Fruit fly (Drosophila melanogaster) whole organism, wandering third instar larva: ENCODE measurements around the gene Gyc89Db.
A peak's percentile ranks its signal among the peaks of the same experiment; 100 is the strongest.

ENCODE experiments used
- Abd-B ChIP-seq: fragments of >200 bp; optimal IDR thresholded peaks from 2 replicates; lab custom pipeline; 2017; ENCODE audit warnings: missing biosample characterization, missing genetic modification characterization
- CG32264 ChIP-seq: fragments of 200-800 bp; sonication (Bioruptor generic); optimal IDR thresholded peaks from 2 replicates; lab custom pipeline; 2016; ENCODE audit warnings: missing biosample characterization, missing genetic modification characterization
- CG9705 ChIP-seq: fragments of 200-800 bp; sonication (Bioruptor generic); optimal IDR thresholded peaks from 2 replicates; lab custom pipeline; 2018; ENCODE audit warnings: missing biosample characterization, mild to moderate bottlenecking, missing genetic modification characterization
- CrebA ChIP-seq: fragments of 200-800 bp; sonication (Bioruptor generic); optimal IDR thresholded peaks from 2 replicates; lab custom pipeline; 2016; ENCODE audit warnings: missing biosample characterization, mild to moderate bottlenecking, missing genetic modification characterization, borderline replicate concordance
- Dfd ChIP-seq: fragments of >200 bp; optimal IDR thresholded peaks from 2 replicates; lab custom pipeline; 2017; ENCODE audit warnings: missing biosample characterization, missing genetic modification characterization
- Dif ChIP-seq: fragments of 200-275, 200-300 bp; sonication (Bioruptor generic); optimal IDR thresholded peaks from 2 replicates; lab custom pipeline; 2018; ENCODE audit warnings: missing biosample characterization, missing genetic modification characterization; ENCODE audit not compliant: partially characterized antibody
- GATAd ChIP-seq: sonication (Bioruptor generic); optimal IDR thresholded peaks from 2 replicates; lab custom pipeline; 2016; ENCODE audit warnings: missing biosample characterization, missing genetic modification characterization
- HLH106 ChIP-seq: fragments of 200-800 bp; optimal IDR thresholded peaks from 3 replicates; lab custom pipeline; 2019; ENCODE audit warnings: missing biosample characterization, mild to moderate bottlenecking, missing genetic modification characterization, moderate library complexity
- Hnf4 ChIP-seq: fragments of 200-800 bp; sonication (Bioruptor generic); optimal IDR thresholded peaks from 2 replicates; lab custom pipeline; 2016; ENCODE audit warnings: missing biosample characterization, mild to moderate bottlenecking, missing genetic modification characterization
- Hr78 ChIP-seq: fragments of >200 bp; optimal IDR thresholded peaks from 2 replicates; lab custom pipeline; 2017; ENCODE audit warnings: missing biosample characterization, missing genetic modification characterization
- Jra ChIP-seq: sonication (Bioruptor generic); optimal IDR thresholded peaks from 2 replicates; lab custom pipeline; 2016; ENCODE audit warnings: missing biosample characterization, missing genetic modification characterization
- Mio ChIP-seq: sonication (Bioruptor generic); optimal IDR thresholded peaks from 2 replicates; lab custom pipeline; 2016; ENCODE audit warnings: missing biosample characterization, missing genetic modification characterization
- Myc ChIP-seq: fragments of >200 bp; optimal IDR thresholded peaks from 2 replicates; lab custom pipeline; 2017
- N ChIP-seq: fragments of >200 bp; optimal IDR thresholded peaks from 2 replicates; lab custom pipeline; 2018; ENCODE audit warnings: missing biosample characterization, missing external identifiers, missing genetic modification characterization
- OdsH ChIP-seq: fragments of 200-800 bp; sonication (Bioruptor generic); optimal IDR thresholded peaks from 2 replicates; lab custom pipeline; 2016; ENCODE audit warnings: missing biosample characterization, mild to moderate bottlenecking, missing genetic modification characterization
- Rel ChIP-seq, 2 experiments: fragments of 200-800 bp; sonication (Bioruptor generic) in 1 of 2; optimal IDR thresholded peaks; 2 replicates in 1 of 2; 3 replicates in 1 of 2; lab custom pipeline; 2016 to 2019; ENCODE audit warnings: mild to moderate bottlenecking in 2 of 2, missing biosample characterization in 2 of 2, missing genetic modification characterization in 2 of 2, moderate library complexity in 1 of 2
- Sp1 ChIP-seq: fragments of 200-800 bp; sonication (Bioruptor generic); optimal IDR thresholded peaks from 3 replicates; lab custom pipeline; 2019; ENCODE audit warnings: missing biosample characterization, mild to moderate bottlenecking, missing genetic modification characterization, moderate library complexity
- Vsx2 ChIP-seq: fragments of 200-300, 225-300 bp; sonication (Bioruptor generic); optimal IDR thresholded peaks from 2 replicates; lab custom pipeline; 2018; ENCODE audit warnings: missing biosample characterization, missing genetic modification characterization; ENCODE audit not compliant: partially characterized antibody
- br ChIP-seq: fragments of 200-800 bp; sonication (Bioruptor generic); optimal IDR thresholded peaks from 2 replicates; lab custom pipeline; 2016; ENCODE audit warnings: missing biosample characterization, missing genetic modification characterization
- dl ChIP-seq, 2 experiments: fragments of 175-275, 200-275 bp in 1 of 2; fragments of 200-275 bp in 1 of 2; sonication (Bioruptor generic); optimal IDR thresholded peaks; lab custom pipeline; 2018; ENCODE audit warnings: mild to moderate bottlenecking in 2 of 2, missing biosample characterization in 2 of 2, missing genetic modification characterization in 2 of 2, moderate library complexity in 2 of 2; ENCODE audit not compliant: partially characterized antibody in 2 of 2, insufficient read depth in 1 of 2
- dmrt93B ChIP-seq: fragments of 200-800 bp; sonication (Bioruptor generic); optimal IDR thresholded peaks from 2 replicates; lab custom pipeline; 2018; ENCODE audit warnings: missing biosample characterization, mild to moderate bottlenecking, missing genetic modification characterization
- dsf ChIP-seq: sonication (Bioruptor generic); optimal IDR thresholded peaks from 2 replicates; lab custom pipeline; 2016; ENCODE audit warnings: missing biosample characterization, missing genetic modification characterization, borderline replicate concordance
- ey ChIP-seq: fragments of 200-800 bp; sonication (Bioruptor generic); optimal IDR thresholded peaks from 2 replicates; lab custom pipeline; 2016; ENCODE audit warnings: missing biosample characterization, missing genetic modification characterization
- foxo ChIP-seq, 2 experiments: fragments of 200-800 bp; sonication (Bioruptor generic); optimal IDR thresholded peaks; 2 replicates in 1 of 2; 3 replicates in 1 of 2; lab custom pipeline; 2016 to 2017; ENCODE audit warnings: missing biosample characterization in 2 of 2, missing genetic modification characterization in 2 of 2
- fru ChIP-seq: fragments of 200-800 bp; sonication (Bioruptor generic); optimal IDR thresholded peaks from 3 replicates; lab custom pipeline; 2016; ENCODE audit warnings: missing biosample characterization, mild to moderate bottlenecking, missing genetic modification characterization
- h ChIP-seq: fragments of 200-800 bp; sonication (Bioruptor generic); optimal IDR thresholded peaks from 3 replicates; lab custom pipeline; 2016; ENCODE audit warnings: missing biosample characterization, mild to moderate bottlenecking, missing genetic modification characterization
- jim ChIP-seq: fragments of 175-275, 200-325 bp; sonication (Bioruptor generic); optimal IDR thresholded peaks from 2 replicates; lab custom pipeline; 2016; ENCODE audit warnings: missing biosample characterization, mild to moderate bottlenecking, missing genetic modification characterization
- pan ChIP-seq: fragments of >200 bp; optimal IDR thresholded peaks from 2 replicates; lab custom pipeline; 2017
- psq ChIP-seq: fragments of 200-800 bp; sonication (Bioruptor generic); optimal IDR thresholded peaks from 3 replicates; lab custom pipeline; 2017; ENCODE audit warnings: missing biosample characterization, mild to moderate bottlenecking, missing genetic modification characterization, moderate library complexity
- rgr ChIP-seq: fragments of 200-800 bp; sonication (Bioruptor generic); optimal IDR thresholded peaks from 3 replicates; lab custom pipeline; 2016; ENCODE audit warnings: missing biosample characterization, mild to moderate bottlenecking, missing genetic modification characterization
- sage ChIP-seq: fragments of 200-800 bp; sonication (Bioruptor generic); optimal IDR thresholded peaks from 2 replicates; lab custom pipeline; 2016; ENCODE audit warnings: missing biosample characterization, mild to moderate bottlenecking, missing genetic modification characterization
- sv ChIP-seq: fragments of 200-800 bp; sonication (Bioruptor generic); optimal IDR thresholded peaks from 3 replicates; lab custom pipeline; 2016; ENCODE audit warnings: missing biosample characterization, missing genetic modification characterization
- tai ChIP-seq: sonication (Bioruptor generic); optimal IDR thresholded peaks from 2 replicates; lab custom pipeline; 2016; ENCODE audit warnings: missing biosample characterization, missing genetic modification characterization
- usp ChIP-seq: fragments of >200 bp; optimal IDR thresholded peaks from 2 replicates; lab custom pipeline; 2017; ENCODE audit warnings: missing biosample characterization, missing genetic modification characterization

Gyc89Db gene

DNA sequence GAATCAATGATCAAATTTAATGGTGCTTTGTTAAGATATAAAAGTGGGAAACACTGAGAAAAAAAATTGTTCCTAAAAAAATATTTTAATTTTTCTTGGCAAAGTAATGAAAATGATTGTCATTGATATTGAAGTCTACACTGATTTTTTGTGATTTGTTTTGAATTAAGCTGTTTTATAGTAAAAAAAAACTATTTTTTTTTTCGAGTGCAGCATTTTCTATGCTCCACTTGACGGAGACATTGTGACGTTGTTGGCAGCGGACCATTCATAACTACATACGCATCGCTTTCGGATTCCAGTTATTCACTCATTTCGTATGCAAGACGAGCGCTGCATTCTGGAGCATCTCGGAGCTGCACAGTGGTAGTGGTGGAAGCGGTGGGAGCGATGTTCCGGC lies 47.3 kb downstream of the Gyc89Db start (continued):
- no peak for TF ChIP-seq Dif (GFP tag; lab: Kevin White, UChicago)
- no peak for TF ChIP-seq Vsx2
- TF ChIP-seq dsf: no peak

DNA sequence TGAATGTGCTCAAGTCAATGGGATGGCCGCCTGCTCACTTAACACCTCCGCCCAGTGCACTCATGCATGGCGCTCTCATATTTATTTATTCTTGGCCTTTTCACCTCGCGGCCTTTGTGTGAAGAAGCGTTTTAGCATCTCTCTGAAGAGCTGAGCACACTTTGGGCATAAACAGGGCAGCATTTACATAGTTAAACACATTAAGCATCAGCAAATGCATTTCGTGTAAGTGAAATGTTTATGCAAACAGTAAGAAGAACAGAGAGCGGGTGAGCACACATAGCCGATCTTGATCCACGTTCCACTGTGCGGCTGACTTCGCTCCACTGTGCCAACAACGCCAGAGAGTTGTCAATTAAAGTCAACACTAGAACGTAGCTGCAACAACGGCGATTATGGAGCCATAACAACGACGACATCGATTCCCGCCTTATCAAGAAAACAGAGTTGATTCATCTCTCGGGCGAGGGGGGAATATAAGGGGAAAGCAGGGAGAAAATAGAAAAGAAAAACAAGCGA lies 47.7 kb downstream of the Gyc89Db start:
- no peak for TF ChIP-seq Abd-B (GFP tag; lab: Kevin White, UChicago)
- TF ChIP-seq br: no peak
- TF ChIP-seq OdsH (GFP tag; lab: Kevin White, UChicago): no peak
- no peak for TF ChIP-seq Sp1 (GFP tag; lab: Kevin White, UChicago)
- no peak for TF ChIP-seq CG32264 (GFP tag; lab: Kevin White, UChicago)
- no peak for TF ChIP-seq CG9705 (GFP tag; lab: Kevin White, UChicago)
- TF ChIP-seq usp (GFP tag; lab: Kevin White, UChicago): no peak
- no peak for TF ChIP-seq pan (lab: Kevin White, UChicago)
- no peak for TF ChIP-seq CrebA
- no peak for TF ChIP-seq Dif (GFP tag; lab: Kevin White, UChicago)
- no peak for TF ChIP-seq dl (GFP tag; optimal IDR thresholded peaks at IDR 0.05; lab: Kevin White, UChicago; ENCODE audit: insufficient read depth in 1 of 2, partially characterized antibody in 2 of 2)
- TF ChIP-seq Jra (GFP tag; lab: Kevin White, UChicago): no peak
- TF ChIP-seq Hnf4 (GFP tag; lab: Kevin White, UChicago): no peak
- TF ChIP-seq GATAd: no peak
- no peak for TF ChIP-seq Dfd (GFP tag; lab: Kevin White, UChicago)
- TF ChIP-seq sv (GFP tag; lab: Kevin White, UChicago): no peak
- TF ChIP-seq sage (GFP tag; lab: Kevin White, UChicago): no peak

dm6 chr3R:16525555-16525954 lies 48.6 kb downstream of the Gyc89Db start:
- TF ChIP-seq fru: no peak
- no peak for TF ChIP-seq CG32264 (GFP tag; lab: Kevin White, UChicago)
- no peak for TF ChIP-seq psq (GFP tag; lab: Kevin White, UChicago)
- no peak for TF ChIP-seq ey (GFP tag; lab: Kevin White, UChicago)
- TF ChIP-seq sage (GFP tag; lab: Kevin White, UChicago): no peak
- TF ChIP-seq CG9705 (GFP tag; lab: Kevin White, UChicago): no peak
- no peak for TF ChIP-seq h (GFP tag; lab: Kevin White, UChicago)
- no peak for TF ChIP-seq tai
- no peak for TF ChIP-seq Sp1 (GFP tag; lab: Kevin White, UChicago)
- TF ChIP-seq dsf: no peak
- TF ChIP-seq Hnf4 (GFP tag; lab: Kevin White, UChicago): no peak
- TF ChIP-seq OdsH (GFP tag; lab: Kevin White, UChicago): no peak
- TF ChIP-seq, all 38 proteins: peak for 0

DNA sequence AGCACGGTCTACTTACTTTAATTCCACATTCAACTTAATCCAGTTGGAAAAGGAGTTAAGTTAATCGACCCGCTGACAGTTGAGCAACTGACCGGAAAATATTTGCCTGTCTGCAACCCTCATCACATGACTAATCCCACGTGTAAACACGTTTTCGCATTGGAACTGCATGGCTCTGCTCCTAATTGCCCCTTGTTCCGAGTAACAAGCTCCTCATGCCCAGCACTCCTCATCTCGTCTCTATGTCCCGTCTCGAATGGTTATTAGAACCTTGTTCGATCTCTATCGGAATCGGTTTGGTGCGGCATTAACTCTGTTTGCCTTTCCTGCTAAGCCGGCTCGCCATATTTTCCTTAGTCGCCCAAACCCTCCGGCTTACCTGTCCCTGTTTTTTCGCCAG lies 49.3 kb downstream of the Gyc89Db start:
- TF ChIP-seq sv (GFP tag; lab: Kevin White, UChicago) (no peak), sage (GFP tag; lab: Kevin White, UChicago) (no peak), Myc (lab: Kevin White, UChicago) (no peak), Vsx2 (no peak), N (GFP tag; lab: Kevin White, UChicago) (no peak), pan (lab: Kevin White, UChicago) (no peak), jim (GFP tag; lab: Kevin White, UChicago) (no peak), usp (GFP tag; lab: Kevin White, UChicago) (no peak), Mio (GFP tag; lab: Kevin White, UChicago) (no peak), h (GFP tag; lab: Kevin White, UChicago) (no peak), dl (GFP tag; optimal IDR thresholded peaks at IDR 0.05; lab: Kevin White, UChicago; ENCODE audit: insufficient read depth in 1 of 2, partially characterized antibody in 2 of 2) (no peak), Hr78 (GFP tag; lab: Kevin White, UChicago) (no peak), Dif (GFP tag; lab: Kevin White, UChicago) (no peak), dsf (no peak), OdsH (GFP tag; lab: Kevin White, UChicago) (no peak)

DNA sequence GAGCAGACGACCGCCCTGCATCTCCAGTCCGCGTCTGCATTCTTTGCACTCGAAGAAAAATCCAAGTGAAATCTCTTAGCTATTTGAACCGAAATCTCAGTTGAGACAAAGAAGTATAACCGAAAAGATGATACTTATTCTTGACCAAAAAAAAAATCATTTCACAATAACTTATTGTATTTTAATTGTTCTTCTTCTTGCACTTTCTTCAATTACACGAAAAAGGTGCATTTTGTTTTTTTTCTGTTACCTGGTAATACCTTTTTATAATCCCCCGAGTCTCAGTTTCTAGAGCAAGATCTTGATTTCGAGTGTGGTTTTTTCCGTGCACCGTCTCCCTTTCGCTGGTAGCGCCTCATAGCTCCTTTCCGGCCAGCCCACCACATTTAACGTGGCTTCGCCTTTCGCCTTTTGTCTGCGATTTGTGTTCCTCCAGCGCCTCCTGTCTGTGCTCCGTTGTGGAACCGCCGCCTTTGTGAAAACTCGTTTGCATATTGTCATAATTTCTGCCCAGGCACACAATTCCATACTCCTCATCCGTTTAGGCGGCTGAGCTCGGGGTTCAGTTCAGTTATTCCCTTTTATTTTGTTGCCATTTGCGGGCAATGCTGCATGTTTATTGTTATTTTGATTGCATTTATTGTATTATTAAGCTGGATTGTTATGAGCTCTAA lies 49.9 kb downstream of the Gyc89Db start:
- TF ChIP-seq h (GFP tag; lab: Kevin White, UChicago) (peak; percentile 56), fru (peak; percentile 40), HLH106 (tag; lab: Kevin White, UChicago) (no peak), Vsx2 (no peak), br (peak; percentile 10), usp (GFP tag; lab: Kevin White, UChicago) (no peak), Hnf4 (GFP tag; lab: Kevin White, UChicago) (no peak), CG9705 (GFP tag; lab: Kevin White, UChicago) (no peak), ey (GFP tag; lab: Kevin White, UChicago) (peak; percentile 50), dmrt93B (GFP tag; lab: Kevin White, UChicago) (no peak), N (GFP tag; lab: Kevin White, UChicago) (no peak), Dif (GFP tag; lab: Kevin White, UChicago) (no peak), jim (GFP tag; lab: Kevin White, UChicago) (no peak), sage (GFP tag; lab: Kevin White, UChicago) (no peak), CrebA (no peak), Sp1 (GFP tag; lab: Kevin White, UChicago) (no peak), OdsH (GFP tag; lab: Kevin White, UChicago) (peak; percentile 20), Dfd (GFP tag; lab: Kevin White, UChicago) (no peak), foxo (GFP tag; optimal IDR thresholded peaks at IDR 0.05; lab: Kevin White, UChicago) (peak in 1 of 2 experiments; percentile 18), GATAd (no peak), CG32264 (GFP tag; lab: Kevin White, UChicago) (no peak), dl (GFP tag; optimal IDR thresholded peaks at IDR 0.05; lab: Kevin White, UChicago; ENCODE audit: insufficient read depth in 1 of 2, partially characterized antibody in 2 of 2) (no peak), rgr (GFP tag; lab: Kevin White, UChicago) (peak; percentile 23), Rel (GFP tag; optimal IDR thresholded peaks at IDR 0.05; lab: Kevin White, UChicago) (no peak), Rel (tag; optimal IDR thresholded peaks at IDR 0.05; lab: Kevin White, UChicago) (no peak), psq (GFP tag; lab: Kevin White, UChicago) (peak; percentile 22), Mio (GFP tag; lab: Kevin White, UChicago) (no peak)
